Worm (Caenorhabditis elegans) whole organism, mixed stage, embryonic: Measurements from ENCODE around the gene ceh-48.
A peak's percentile ranks its signal among the peaks of the same experiment; 100 is the strongest.

ENCODE experiments used
- blmp-1 ChIP-seq: fragments of 150-350 bp; optimal IDR thresholded peaks from 2 replicates; lab custom pipeline; 2014; ENCODE audit warnings: missing biosample characterization, missing genetic modification characterization
- elt-3 ChIP-seq: fragments of 150-350 bp; optimal IDR thresholded peaks from 2 replicates; lab custom pipeline; 2014; ENCODE audit warnings: missing biosample characterization, missing genetic modification characterization
- ham-2 ChIP-seq: fragments of 200-800 bp; sonication (Bioruptor generic); optimal IDR thresholded peaks from 2 replicates; lab custom pipeline; 2018; ENCODE audit warnings: mild to moderate bottlenecking, missing genetic modification characterization, missing compliant biosample characterization
- hlh-1 ChIP-seq: fragments of 150-350 bp; optimal IDR thresholded peaks from 2 replicates; lab custom pipeline; 2014; ENCODE audit warnings: missing biosample characterization, missing genetic modification reagents, missing genetic modification characterization
- lsy-2 ChIP-seq: fragments of 150-350 bp; optimal IDR thresholded peaks from 2 replicates; lab custom pipeline; 2014; ENCODE audit warnings: missing biosample characterization, missing genetic modification characterization
- nhr-237 ChIP-seq: fragments of 150-350 bp; optimal IDR thresholded peaks from 2 replicates; lab custom pipeline; 2014; ENCODE audit warnings: missing biosample characterization, missing genetic modification characterization
- nhr-28 ChIP-seq: fragments of 150-350 bp; optimal IDR thresholded peaks from 2 replicates; lab custom pipeline; 2014; ENCODE audit warnings: missing biosample characterization, missing genetic modification characterization
- nhr-76 ChIP-seq: sonication (generic microtip); optimal IDR thresholded peaks from 2 replicates; lab custom pipeline; 2017; ENCODE audit warnings: missing biosample characterization, missing genetic modification characterization
- pha-4 ChIP-seq: fragments of 150-350 bp; optimal IDR thresholded peaks from 2 replicates; lab custom pipeline; 2018; ENCODE audit warnings: missing biosample characterization, missing genetic modification reagents, missing genetic modification characterization
- sem-2 ChIP-seq: fragments of 200-800 bp; sonication (Bioruptor generic); optimal IDR thresholded peaks from 2 replicates; lab custom pipeline; 2018; ENCODE audit warnings: mild to moderate bottlenecking, missing genetic modification characterization, missing compliant biosample characterization
- sptf-1 ChIP-seq: sonication (generic microtip); optimal IDR thresholded peaks from 2 replicates; lab custom pipeline; 2017; ENCODE audit warnings: mild to moderate bottlenecking, missing genetic modification characterization, moderate library complexity, missing compliant biosample characterization
- unc-39 ChIP-seq: fragments of 150-350 bp; optimal IDR thresholded peaks from 2 replicates; lab custom pipeline; 2014; ENCODE audit warnings: missing biosample characterization, missing genetic modification characterization
- unc-62 ChIP-seq: fragments of 150-350 bp; optimal IDR thresholded peaks from 2 replicates; lab custom pipeline; 2014; ENCODE audit warnings: missing biosample characterization, missing genetic modification reagents, missing genetic modification characterization
- ztf-11 ChIP-seq: fragments of 150-350 bp; optimal IDR thresholded peaks from 2 replicates; lab custom pipeline; 2014; ENCODE audit warnings: missing biosample characterization, missing genetic modification characterization

DNA sequence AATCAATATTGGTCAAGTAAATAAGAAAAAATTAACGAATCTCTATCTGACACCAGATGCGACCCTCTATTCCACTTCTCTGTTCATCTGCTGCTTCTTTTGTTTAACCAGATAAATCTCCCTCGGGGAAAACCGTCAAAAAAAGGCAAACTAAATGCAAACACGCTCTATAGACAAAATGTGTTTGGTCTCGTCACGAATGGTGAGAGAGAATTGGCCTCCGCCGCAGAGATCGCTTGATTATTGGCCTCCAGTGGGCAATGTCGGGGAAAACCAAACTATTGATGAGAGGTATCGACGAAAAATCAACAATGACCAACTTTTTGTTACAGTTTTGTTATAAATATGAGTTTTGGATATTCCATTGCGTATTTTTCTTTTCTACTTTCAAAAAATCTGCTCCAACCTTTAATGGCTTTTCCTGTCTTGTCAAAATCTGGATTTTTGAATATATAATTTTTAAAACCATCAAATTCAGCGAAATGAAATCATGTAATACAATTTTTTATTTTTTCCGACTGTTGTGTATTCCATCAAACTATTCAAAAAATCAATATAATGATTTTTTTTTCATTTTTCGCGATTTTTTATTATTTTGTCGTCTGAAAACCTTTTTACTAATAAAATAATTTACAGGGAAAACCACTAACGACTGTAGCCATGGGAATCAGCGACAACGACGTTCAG lies 21.3 kb upstream of the ceh-48 start, which contains the start of the genes C17H12.2 and vha-8:
- TF ChIP-seq ztf-11 (tag; lab: Kevin White, UChicago) (peak; percentile 36), unc-39 (tag; lab: Kevin White, UChicago) (no peak), sptf-1 (tag; lab: Kevin White, UChicago) (peak; percentile 74), elt-3 (tag; lab: Kevin White, UChicago) (peak; percentile 41), nhr-76 (no peak), lsy-2 (tag; lab: Kevin White, UChicago) (peak; percentile 82), unc-62 (GFP tag; lab: Kevin White, UChicago) (peak; percentile 91), hlh-1 (tag; lab: Kevin White, UChicago) (peak; percentile 75), pha-4 (tag; lab: Kevin White, UChicago) (peak; percentile 70), ham-2 (GFP tag; lab: Kevin White, UChicago) (peak; percentile 30), nhr-237 (peak; percentile 95), nhr-28 (tag; lab: Kevin White, UChicago) (no peak), blmp-1 (tag; lab: Kevin White, UChicago) (peak; percentile 43), sem-2 (GFP tag; lab: Kevin White, UChicago) (no peak)
